Worm (Caenorhabditis elegans) whole organism, early embryonic: Measurements from ENCODE around the gene ztf-9.

Experiments used
- B0310.2 ChIP-seq: sonication (generic microtip); optimal IDR thresholded peaks from 2 replicates; lab custom pipeline; 2016; ENCODE audit warnings: mild to moderate bottlenecking, missing genetic modification characterization, missing compliant biosample characterization
- F13C5.2 ChIP-seq: sonication (generic microtip); optimal IDR thresholded peaks from 2 replicates; lab custom pipeline; 2017; ENCODE audit warnings: mild to moderate bottlenecking, missing genetic modification characterization, inconsistent platforms, missing compliant biosample characterization
- aly-1 ChIP-seq: sonication (generic microtip); optimal IDR thresholded peaks from 2 replicates; lab custom pipeline; 2016; ENCODE audit warnings: missing genetic modification characterization, missing compliant biosample characterization
- ama-1 ChIP-seq: fragments of 150-350 bp; optimal IDR thresholded peaks from 2 replicates; lab custom pipeline; 2014
- ceh-13 ChIP-seq: fragments of 200-800 bp; sonication (Bioruptor generic); optimal IDR thresholded peaks from 2 replicates; lab custom pipeline; 2018; ENCODE audit warnings: mild to moderate bottlenecking, missing genetic modification characterization, missing compliant biosample characterization
- ceh-36 ChIP-seq: sonication (generic microtip); optimal IDR thresholded peaks from 2 replicates; lab custom pipeline; 2016; ENCODE audit warnings: missing genetic modification characterization, inconsistent platforms, missing compliant biosample characterization
- ets-7 ChIP-seq: sonication (generic microtip); optimal IDR thresholded peaks from 2 replicates; lab custom pipeline; 2016; ENCODE audit warnings: missing genotype, missing genetic modification characterization, missing compliant biosample characterization
- flt-1 ChIP-seq: fragments of 200-800 bp; sonication (Bioruptor generic); IDR thresholded peaks from 2 replicates; pipeline ENCODE4 v1.3.6; 2022; ENCODE audit warnings: missing genetic modification characterization, missing compliant biosample characterization
- hmbx-1 ChIP-seq: sonication (generic microtip); optimal IDR thresholded peaks from 2 replicates; lab custom pipeline; 2016; ENCODE audit warnings: mild to moderate bottlenecking, missing genetic modification characterization, missing compliant biosample characterization
- hmg-4 ChIP-seq: fragments of 200-800 bp; sonication (Bioruptor generic); optimal IDR thresholded peaks from 2 replicates; lab custom pipeline; 2018; ENCODE audit warnings: mild to moderate bottlenecking, missing genetic modification characterization, missing compliant biosample characterization
- hnd-1 ChIP-seq: sonication (generic microtip); optimal IDR thresholded peaks from 2 replicates; lab custom pipeline; 2016; ENCODE audit warnings: missing genetic modification characterization, missing compliant biosample characterization
- pes-1 ChIP-seq: fragments of 200-800 bp; sonication (Bioruptor generic); IDR thresholded peaks from 2 replicates; pipeline ENCODE4 v1.3.6; 2022; ENCODE audit warnings: missing genetic modification reagents, missing genetic modification characterization, missing compliant biosample characterization
- scrt-1 ChIP-seq: fragments of 200-800 bp; sonication (Bioruptor generic); IDR thresholded peaks from 2 replicates; pipeline ENCODE4 v1.3.6; 2022; ENCODE audit warnings: missing genetic modification characterization, missing compliant biosample characterization
- sea-1 ChIP-seq: fragments of 200-800 bp; sonication (Bioruptor generic); conservative IDR thresholded peaks from 2 replicates; pipeline ENCODE4 v1.3.6; 2022; ENCODE audit warnings: missing genetic modification characterization, missing compliant biosample characterization
- tbx-11 ChIP-seq: fragments of 200-800 bp; sonication (Bioruptor generic); IDR thresholded peaks from 2 replicates; pipeline ENCODE4 v1.3.6; 2022; ENCODE audit warnings: missing genetic modification characterization, missing compliant biosample characterization
- tbx-37 ChIP-seq: fragments of 200-800 bp; sonication (Bioruptor generic); conservative IDR thresholded peaks from 2 replicates; pipeline ENCODE4 v1.3.6; 2022; ENCODE audit warnings: missing genetic modification reagents, missing genetic modification characterization, missing compliant biosample characterization
- tra-4 ChIP-seq: sonication (generic microtip); optimal IDR thresholded peaks from 2 replicates; lab custom pipeline; 2017; ENCODE audit warnings: missing genetic modification characterization, missing compliant biosample characterization

The ztf-9 gene

DNA sequence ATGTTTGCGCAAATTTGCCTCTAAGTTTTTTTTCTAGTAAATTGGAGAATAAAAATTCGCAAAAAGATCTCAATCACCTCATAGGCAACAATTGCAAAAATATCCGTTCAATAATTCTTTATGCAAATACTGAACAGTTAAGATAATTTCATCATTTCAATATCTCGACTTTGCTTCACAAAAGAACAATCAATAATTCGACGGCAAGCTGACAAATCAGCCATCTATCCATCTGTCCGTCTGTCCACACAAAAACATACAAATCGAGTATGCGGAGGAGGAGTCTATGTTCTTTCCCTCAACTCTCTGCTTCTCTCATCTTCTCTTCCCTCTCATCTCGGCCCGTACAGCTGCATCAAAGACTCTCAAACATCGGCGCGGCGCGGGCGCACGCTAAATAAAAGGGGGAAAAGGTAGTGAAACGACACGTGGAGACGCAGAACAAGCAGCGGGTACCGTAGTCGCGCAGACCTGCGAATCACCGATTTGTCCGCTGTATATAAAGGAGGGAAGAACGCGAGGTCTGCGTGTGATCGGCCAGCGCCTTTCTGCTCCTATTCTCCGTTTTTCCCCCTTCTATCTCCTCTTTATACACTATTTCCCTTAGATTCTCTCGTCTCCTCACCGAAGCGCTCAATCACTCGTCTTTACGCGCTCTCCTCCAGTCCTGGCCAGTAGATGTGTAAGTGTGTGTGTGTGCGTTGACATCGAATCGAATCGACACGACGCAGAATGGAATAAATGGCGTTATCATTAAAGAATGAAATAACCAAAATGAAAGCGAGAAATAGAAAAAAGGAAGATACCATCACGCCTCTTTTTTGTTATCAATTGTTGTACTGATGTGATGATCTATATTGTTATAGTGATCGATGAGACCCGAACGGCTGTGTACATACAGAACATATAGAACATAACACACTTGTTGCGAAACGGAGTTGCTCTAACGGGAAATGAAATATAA, 39.1 kb upstream of the ztf-9 start:
- TF ChIP-seq B0310.2 (tag; lab: Kevin White, UChicago) (peak; percentile 70), ceh-13 (no peak), sea-1 (GFP tag; lab: Robert Waterston, UW) (peak; percentile 49; the same call in 1 of the 2 replicates), tbx-37 (GFP tag; lab: Robert Waterston, UW) (0 out of 2 replicates have a peak, but pooled peaks have one; percentile 13), F13C5.2 (tag; lab: Kevin White, UChicago) (peak; percentile 46), scrt-1 (GFP tag; lab: Robert Waterston, UW) (no peak), hmbx-1 (tag; lab: Kevin White, UChicago) (no peak), hnd-1 (no peak), hmg-4 (GFP tag; lab: Kevin White, UChicago) (peak; percentile 87), tbx-11 (GFP tag; lab: Robert Waterston, UW) (no peak), flt-1 (peak; percentile 42; the same call in 1 of the 2 replicates), ama-1 (lab: Kevin White, UChicago) (peak; percentile 81), ets-7 (peak; percentile 16)

DNA sequence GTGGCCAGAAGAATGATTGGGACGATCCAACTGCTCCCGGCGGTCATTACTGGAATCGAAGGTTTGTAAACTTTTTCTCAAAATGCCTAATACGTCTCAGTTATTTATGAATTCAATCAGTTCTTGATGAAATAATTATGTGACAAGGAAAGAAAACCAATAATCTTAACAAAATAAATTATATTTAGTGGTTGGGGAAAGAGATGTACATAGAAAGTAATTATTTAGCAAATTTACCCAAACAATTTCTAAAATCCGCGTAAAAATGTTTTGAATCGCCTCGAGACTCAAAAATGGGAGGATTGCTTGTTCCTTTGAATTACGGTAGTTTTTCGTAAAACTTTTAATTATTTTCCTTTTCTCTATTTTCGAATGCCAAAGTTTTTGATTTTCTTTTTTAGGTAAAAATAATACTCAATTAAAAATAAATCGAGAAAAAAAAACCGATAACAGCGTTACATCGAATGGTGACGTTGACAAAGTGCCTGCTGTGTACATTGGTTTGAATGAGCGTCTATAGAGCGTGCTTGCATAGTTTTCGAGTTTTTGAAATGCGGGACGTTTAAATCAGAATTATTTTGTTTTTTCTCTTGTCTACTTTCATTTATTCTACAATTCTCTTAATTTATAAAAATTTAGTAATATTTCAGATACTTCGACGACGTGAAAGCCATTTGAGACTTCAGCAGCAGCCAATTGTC, 37.7 kb upstream of the ztf-9 start, which contains the start of the genes aagr-3 and drap-1:
aagr-3 (minus strand) TSS at position 51 of the 701 bp plus-strand sequence.
drap-1 (plus strand) TSS at position 645 of the 701 bp plus-strand sequence.
- TF ChIP-seq B0310.2 (tag; lab: Kevin White, UChicago) (no peak), tbx-37 (GFP tag; lab: Robert Waterston, UW) (no peak), pes-1 (GFP tag; lab: Robert Waterston, UW) (no peak), ama-1 (lab: Kevin White, UChicago) (no peak), hmg-4 (GFP tag; lab: Kevin White, UChicago) (no peak), hmbx-1 (tag; lab: Kevin White, UChicago) (no peak), sea-1 (GFP tag; lab: Robert Waterston, UW) (no peak), ceh-36 (tag; lab: Kevin White, UChicago) (no peak)

DNA sequence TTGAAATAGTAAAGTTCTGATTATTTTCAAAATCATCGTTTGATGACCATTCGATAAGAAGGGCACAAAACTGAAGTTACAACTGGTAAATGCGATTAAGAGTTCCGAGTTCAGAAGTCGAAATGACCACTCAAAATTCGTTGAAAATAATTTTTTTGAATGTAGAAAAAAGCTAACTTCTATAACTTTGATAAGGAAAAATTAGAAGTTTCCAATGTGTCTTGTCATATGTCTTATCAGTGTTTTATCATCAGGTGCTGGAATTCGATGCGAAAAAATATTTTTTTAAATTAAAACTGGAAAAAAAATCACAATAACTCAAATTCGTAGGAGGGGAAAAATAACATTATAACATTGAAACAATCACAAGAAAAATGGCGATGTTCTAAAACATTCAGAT, 33.8 kb upstream of the ztf-9 start:
- TF ChIP-seq ceh-13 (no peak), hmg-4 (GFP tag; lab: Kevin White, UChicago) (no peak), tra-4 (tag; lab: Kevin White, UChicago) (no peak), ceh-36 (tag; lab: Kevin White, UChicago) (no peak), scrt-1 (GFP tag; lab: Robert Waterston, UW) (no peak), hnd-1 (no peak), aly-1 (tag; lab: Kevin White, UChicago) (no peak), F13C5.2 (tag; lab: Kevin White, UChicago) (no peak), ama-1 (lab: Kevin White, UChicago) (no peak), B0310.2 (tag; lab: Kevin White, UChicago) (no peak), pes-1 (GFP tag; lab: Robert Waterston, UW) (no peak), hmbx-1 (tag; lab: Kevin White, UChicago) (no peak), tbx-37 (GFP tag; lab: Robert Waterston, UW) (no peak), ets-7 (no peak), tbx-11 (GFP tag; lab: Robert Waterston, UW) (no peak), flt-1 (no peak), sea-1 (GFP tag; lab: Robert Waterston, UW) (no peak)

DNA sequence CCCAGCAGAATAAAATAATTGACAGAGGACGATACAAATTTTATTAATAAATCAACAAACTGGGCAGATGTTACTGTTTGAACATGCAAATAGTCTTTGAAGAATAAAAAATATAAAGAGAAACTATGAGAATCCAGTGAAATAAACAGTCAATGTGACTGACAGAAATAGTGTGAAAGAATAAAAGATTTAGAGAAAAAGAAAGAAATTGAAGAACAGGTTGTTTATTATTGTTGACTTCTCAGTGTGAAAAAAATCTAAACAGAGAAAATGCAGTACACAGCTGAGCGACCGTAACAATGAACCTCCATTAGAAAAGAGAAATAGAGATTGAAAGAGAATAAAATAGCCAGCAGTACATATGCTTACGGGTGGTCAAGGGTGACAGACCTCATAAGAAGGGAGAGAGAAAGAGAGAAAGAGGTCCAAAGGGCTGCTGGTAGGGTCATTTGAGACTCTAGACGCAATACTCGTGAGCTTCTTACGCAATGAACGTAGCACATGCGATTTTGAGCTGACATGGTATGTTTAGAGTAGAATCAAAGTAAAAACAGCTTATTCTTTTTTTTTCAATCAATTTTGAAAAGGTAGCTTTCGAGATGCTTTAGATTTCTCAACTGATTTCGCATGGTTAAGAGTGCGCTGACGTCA, 32.2 kb upstream of the ztf-9 start, which contains the start of gene slcr-46.3:
slcr-46.3 (minus strand) TSS at position 86 of the 651 bp plus-strand sequence.
- no peak for TF ChIP-seq F13C5.2 (tag; lab: Kevin White, UChicago)
- no peak for TF ChIP-seq tbx-37 (GFP tag; lab: Robert Waterston, UW)
- TF ChIP-seq ets-7, result no peak
- TF ChIP-seq hnd-1, result no peak
- TF ChIP-seq hmbx-1 (tag; lab: Kevin White, UChicago), result no peak
- no peak for TF ChIP-seq aly-1 (tag; lab: Kevin White, UChicago)
- TF ChIP-seq hmg-4 (GFP tag; lab: Kevin White, UChicago), result no peak
- no peak for TF ChIP-seq sea-1 (GFP tag; lab: Robert Waterston, UW)
- TF ChIP-seq tbx-11 (GFP tag; lab: Robert Waterston, UW), result no peak
- no peak for TF ChIP-seq flt-1
- no peak for TF ChIP-seq ama-1 (lab: Kevin White, UChicago)
- TF ChIP-seq B0310.2 (tag; lab: Kevin White, UChicago), result no peak
- no peak for TF ChIP-seq tra-4 (tag; lab: Kevin White, UChicago)
- no peak for TF ChIP-seq scrt-1 (GFP tag; lab: Robert Waterston, UW)
- no peak for TF ChIP-seq pes-1 (GFP tag; lab: Robert Waterston, UW)
- no peak for TF ChIP-seq ceh-36 (tag; lab: Kevin White, UChicago)
- TF ChIP-seq ceh-13, result no peak

DNA sequence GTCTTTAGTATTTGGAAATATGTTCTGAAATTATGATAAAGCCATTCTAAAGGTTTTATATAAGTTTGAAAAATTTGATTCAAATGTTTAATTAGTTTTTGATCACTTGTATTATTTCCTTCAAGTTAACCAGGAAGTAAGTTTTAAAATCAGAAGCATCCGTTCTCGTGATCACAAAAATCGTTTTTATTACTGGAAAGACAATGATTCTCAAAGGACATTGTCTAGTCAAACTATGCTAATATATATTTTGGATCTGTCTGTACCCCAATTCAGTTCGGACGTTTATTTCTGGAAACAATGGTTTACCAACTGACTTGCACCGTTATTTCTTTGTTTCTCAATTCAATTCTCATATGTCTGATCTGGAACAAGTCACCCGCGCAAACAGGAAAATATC, 24.4 kb upstream of the ztf-9 start, which contains the start of gene str-188:
str-188 (plus strand) TSS at position 301 of the 400 bp plus-strand sequence.
- TF ChIP-seq hmbx-1 (tag; lab: Kevin White, UChicago) (no peak), scrt-1 (GFP tag; lab: Robert Waterston, UW) (no peak), flt-1 (no peak), sea-1 (GFP tag; lab: Robert Waterston, UW) (no peak), tbx-37 (GFP tag; lab: Robert Waterston, UW) (no peak), hnd-1 (no peak), B0310.2 (tag; lab: Kevin White, UChicago) (no peak), pes-1 (GFP tag; lab: Robert Waterston, UW) (no peak), aly-1 (tag; lab: Kevin White, UChicago) (no peak), tbx-11 (GFP tag; lab: Robert Waterston, UW) (no peak), F13C5.2 (tag; lab: Kevin White, UChicago) (no peak), ceh-13 (no peak)
